Worm (Caenorhabditis elegans): ENCODE results near the gene srsx-18.

- TF ChIP-seq pqm-1 (tag; optimal IDR thresholded peaks at IDR 0.05) (no peak), ama-1 (optimal IDR thresholded peaks at IDR 0.05) (no peak), mef-2 (tag; optimal IDR thresholded peaks at IDR 0.05) (no peak), tbx-2 (tag; optimal IDR thresholded peaks at IDR 0.05) (no peak)
These were observed 42.3 kb upstream of the srsx-18 start, which contains the start of gene C02G6.3 for ce11 chrV:5880064-5880463.

Data from whole organism, L1 larva.